Fruit fly (Drosophila melanogaster) whole organism, wandering third instar larva: ENCODE measurements around the gene CG11594.

ENCODE experiments used
- Dif ChIP-seq: fragments of 200-275, 200-300 bp; sonication (Bioruptor generic); optimal IDR thresholded peaks from 2 replicates; lab custom pipeline; 2018; ENCODE audit warnings: missing biosample characterization, missing genetic modification characterization; ENCODE audit not compliant: partially characterized antibody
- OdsH ChIP-seq: fragments of 200-800 bp; sonication (Bioruptor generic); optimal IDR thresholded peaks from 2 replicates; lab custom pipeline; 2016; ENCODE audit warnings: missing biosample characterization, mild to moderate bottlenecking, missing genetic modification characterization
- Rel ChIP-seq, 2 experiments: fragments of 200-800 bp; sonication (Bioruptor generic) in 1 of 2; optimal IDR thresholded peaks; 2 replicates in 1 of 2; 3 replicates in 1 of 2; lab custom pipeline; 2016 to 2019; ENCODE audit warnings: mild to moderate bottlenecking in 2 of 2, missing biosample characterization in 2 of 2, missing genetic modification characterization in 2 of 2, moderate library complexity in 1 of 2
- br ChIP-seq: fragments of 200-800 bp; sonication (Bioruptor generic); optimal IDR thresholded peaks from 2 replicates; lab custom pipeline; 2016; ENCODE audit warnings: missing biosample characterization, missing genetic modification characterization
- dl ChIP-seq, 2 experiments: fragments of 175-275, 200-275 bp in 1 of 2; fragments of 200-275 bp in 1 of 2; sonication (Bioruptor generic); optimal IDR thresholded peaks; lab custom pipeline; 2018; ENCODE audit warnings: mild to moderate bottlenecking in 2 of 2, missing biosample characterization in 2 of 2, missing genetic modification characterization in 2 of 2, moderate library complexity in 2 of 2; ENCODE audit not compliant: partially characterized antibody in 2 of 2, insufficient read depth in 1 of 2
- jim ChIP-seq: fragments of 175-275, 200-325 bp; sonication (Bioruptor generic); optimal IDR thresholded peaks from 2 replicates; lab custom pipeline; 2016; ENCODE audit warnings: missing biosample characterization, mild to moderate bottlenecking, missing genetic modification characterization
- usp ChIP-seq: fragments of >200 bp; optimal IDR thresholded peaks from 2 replicates; lab custom pipeline; 2017; ENCODE audit warnings: missing biosample characterization, missing genetic modification characterization
- woc ChIP-seq: sonication (Bioruptor generic); optimal IDR thresholded peaks from 2 replicates; lab custom pipeline; 2016; ENCODE audit warnings: missing biosample characterization, mild to moderate bottlenecking, missing genetic modification characterization

DNA sequence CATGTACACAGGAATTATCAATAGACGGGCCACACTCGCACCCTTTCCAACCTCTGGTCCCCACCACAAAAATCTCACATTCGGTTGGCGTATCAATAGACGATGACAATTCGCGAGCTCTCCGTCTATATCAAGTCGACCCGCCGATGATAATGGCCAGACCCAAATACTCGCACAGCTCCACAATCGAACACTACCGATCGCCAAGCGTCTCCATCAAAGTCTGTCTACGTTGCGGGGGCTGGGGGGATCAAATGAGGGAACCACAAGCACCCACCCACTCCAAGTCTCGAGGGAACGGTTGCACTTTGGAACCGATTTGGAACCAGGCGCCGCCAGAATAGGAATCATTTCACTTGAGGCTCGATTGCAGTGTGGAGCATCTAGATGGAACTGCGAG, 42.6 kb upstream of the CG11594 start:
- TF ChIP-seq Rel (GFP tag; optimal IDR thresholded peaks at IDR 0.05; lab: Kevin White, UChicago) (no peak), Rel (tag; optimal IDR thresholded peaks at IDR 0.05; lab: Kevin White, UChicago) (peak; percentile 81), jim (GFP tag; lab: Kevin White, UChicago) (no peak), br (GFP tag; lab: Kevin White, UChicago) (no peak), usp (GFP tag; lab: Kevin White, UChicago) (no peak), dl (GFP tag; optimal IDR thresholded peaks at IDR 0.05; lab: Kevin White, UChicago; ENCODE audit: insufficient read depth in 1 of 2, partially characterized antibody in 2 of 2) (no peak), woc (GFP tag; lab: Kevin White, UChicago) (no peak), Dif (GFP tag; lab: Kevin White, UChicago) (no peak), OdsH (no peak)
